Fruit fly (Drosophila melanogaster) Kc167 (cell line): ENCODE measurements around the gene mura.

Experiments
- Myc ChIP-seq: fragments of >200 bp; optimal IDR thresholded peaks from 2 replicates; lab custom pipeline; 2017; ENCODE audit warnings: missing external identifiers
- h ChIP-seq: fragments of >200 bp; optimal IDR thresholded peaks from 3 replicates; lab custom pipeline; 2018; ENCODE audit warnings: missing external identifiers
- psq ChIP-seq: fragments of >200 bp; optimal IDR thresholded peaks from 2 replicates; lab custom pipeline; 2017; ENCODE audit warnings: missing external identifiers
- ttk ChIP-seq: sonication (Bioruptor generic); optimal IDR thresholded peaks from 2 replicates; lab custom pipeline; 2017; ENCODE audit warnings: missing external identifiers

dm6 chr3R:9594839-9595238 is 43.2 kb upstream of the mura start:
- TF ChIP-seq ttk (lab: Kevin White, UChicago) (no peak), Myc (no peak), psq (lab: Kevin White, UChicago) (no peak), h (lab: Kevin White, UChicago) (no peak)
